Fruit fly (Drosophila melanogaster) whole organism, embryonic: Measurements from ENCODE around the gene CG43707.

Experiments used
- CG10147 ChIP-seq: fragments of 200-800 bp; sonication (Bioruptor generic); optimal IDR thresholded peaks from 2 replicates; lab custom pipeline; 2019; ENCODE audit warnings: missing biosample characterization, mild to moderate bottlenecking, missing genetic modification characterization, moderate library complexity
- CG10654 ChIP-seq: fragments of 200-800 bp; sonication (Bioruptor generic); optimal IDR thresholded peaks from 2 replicates; lab custom pipeline; 2016; ENCODE audit warnings: missing biosample characterization, missing genetic modification characterization
- CG10959 ChIP-seq: fragments of 200-800 bp; sonication (Bioruptor generic); IDR thresholded peaks from 2 replicates; pipeline ENCODE4 v1.3.6; 2022; ENCODE audit warnings: missing biosample characterization, missing genetic modification characterization
- CG12391 ChIP-seq: fragments of 200-800 bp; sonication (Bioruptor generic); optimal IDR thresholded peaks from 3 replicates; lab custom pipeline; 2018; ENCODE audit warnings: missing biosample characterization, mild to moderate bottlenecking, missing genetic modification characterization, moderate library complexity
- CG14441 ChIP-seq: fragments of 200-800 bp; sonication (Bioruptor generic); IDR thresholded peaks from 2 replicates; pipeline ENCODE4 v1.3.6; 2022; ENCODE audit warnings: missing biosample characterization, missing genetic modification characterization
- CG17568 ChIP-seq: fragments of 200-800 bp; sonication (Bioruptor generic); optimal IDR thresholded peaks from 2 replicates; lab custom pipeline; 2018; ENCODE audit warnings: missing biosample characterization, mild to moderate bottlenecking, missing genetic modification characterization, moderate library complexity
- CG17802 ChIP-seq: fragments of 200-800 bp; sonication (Bioruptor generic); optimal IDR thresholded peaks from 2 replicates; lab custom pipeline; 2018; ENCODE audit warnings: missing biosample characterization, mild to moderate bottlenecking, missing genetic modification characterization, moderate library complexity
- CG18011 ChIP-seq: fragments of 200-800 bp; sonication (Bioruptor generic); optimal IDR thresholded peaks from 2 replicates; lab custom pipeline; 2017; ENCODE audit warnings: missing biosample characterization, missing genetic modification characterization, mild to moderate bottlenecking, moderate library complexity, missing genotype
- CG18619 ChIP-seq: fragments of 200-800 bp; sonication (Bioruptor generic); optimal IDR thresholded peaks from 3 replicates; lab custom pipeline; 2017; ENCODE audit warnings: missing biosample characterization, mild to moderate bottlenecking, missing genetic modification characterization
- CG2199 ChIP-seq: fragments of 200-800 bp; sonication (Bioruptor generic); IDR thresholded peaks from 3 replicates; pipeline ENCODE4 v1.3.6; 2022; ENCODE audit warnings: missing biosample characterization, missing genetic modification characterization
- CG3407 ChIP-seq: fragments of 200-800 bp; sonication (Bioruptor generic); optimal IDR thresholded peaks from 2 replicates; lab custom pipeline; 2018; ENCODE audit warnings: missing biosample characterization, mild to moderate bottlenecking, missing genetic modification characterization
- CG3838 ChIP-seq: fragments of 200-800 bp; sonication (Bioruptor generic); optimal IDR thresholded peaks from 3 replicates; lab custom pipeline; 2016; ENCODE audit warnings: missing biosample characterization, missing genetic modification characterization
- CG42726 ChIP-seq: fragments of 200-800 bp; sonication (Bioruptor generic); IDR thresholded peaks from 2 replicates; pipeline ENCODE4 v1.3.6; 2022; ENCODE audit warnings: missing biosample characterization, missing genetic modification characterization; ENCODE audit not compliant: partially characterized antibody
- CG6254 ChIP-seq: fragments of 200-800 bp; sonication (Bioruptor generic); optimal IDR thresholded peaks from 3 replicates; lab custom pipeline; 2017; ENCODE audit warnings: mild to moderate bottlenecking, missing biosample characterization, missing genetic modification reagents, missing genetic modification characterization
- CG6272 ChIP-seq: fragments of 200-800 bp; sonication (Bioruptor generic); IDR thresholded peaks from 2 replicates; pipeline ENCODE4 v1.3.6; 2022; ENCODE audit warnings: missing biosample characterization, missing genetic modification characterization
- CG6683 ChIP-seq: fragments of 200-800 bp; sonication (Bioruptor generic); optimal IDR thresholded peaks from 2 replicates; lab custom pipeline; 2017; ENCODE audit warnings: missing biosample characterization, mild to moderate bottlenecking, missing genetic modification characterization, missing genetic modification reagents
- CG6854 ChIP-seq: fragments of 200-800 bp; sonication (Bioruptor generic); optimal IDR thresholded peaks from 3 replicates; lab custom pipeline; 2017; ENCODE audit warnings: missing biosample characterization, mild to moderate bottlenecking, missing genetic modification characterization
- CG7357 ChIP-seq: fragments of 200-800 bp; sonication (Bioruptor generic); IDR thresholded peaks from 3 replicates; pipeline ENCODE4 v1.3.6; 2022; ENCODE audit warnings: missing biosample characterization, missing genetic modification characterization
- CG9609 ChIP-seq: fragments of 200-800 bp; sonication (Bioruptor generic); optimal IDR thresholded peaks from 3 replicates; lab custom pipeline; 2016; ENCODE audit warnings: missing biosample characterization, missing genetic modification characterization
- CG9797 ChIP-seq: fragments of 200-800 bp; sonication (Bioruptor generic); optimal IDR thresholded peaks from 3 replicates; lab custom pipeline; 2018; ENCODE audit warnings: missing biosample characterization, mild to moderate bottlenecking, missing genetic modification characterization
- CG9817 ChIP-seq: fragments of 200-800 bp; sonication (Bioruptor generic); optimal IDR thresholded peaks from 2 replicates; lab custom pipeline; 2018; ENCODE audit warnings: missing biosample characterization, mild to moderate bottlenecking, missing genetic modification characterization, moderate library complexity
- Dref ChIP-seq: fragments of 200-800 bp; sonication (Bioruptor generic); IDR thresholded peaks from 2 replicates; pipeline ENCODE4 v1.3.6; 2022; ENCODE audit warnings: missing biosample characterization, missing genetic modification characterization
- GATAe ChIP-seq: fragments of 200-800 bp; sonication (Bioruptor generic); conservative IDR thresholded peaks from 2 replicates; pipeline ENCODE4 v1.3.6; 2022; ENCODE audit warnings: missing biosample characterization, missing genetic modification characterization
- HHEX ChIP-seq: fragments of 200-800 bp; sonication (Bioruptor generic); optimal IDR thresholded peaks from 3 replicates; lab custom pipeline; 2017; ENCODE audit warnings: missing biosample characterization, mild to moderate bottlenecking, missing genetic modification characterization, missing genetic modification reagents
- HLH3B ChIP-seq: fragments of 200-800 bp; sonication (Bioruptor generic); IDR thresholded peaks from 2 replicates; pipeline ENCODE4 v1.3.6; 2022; ENCODE audit warnings: missing biosample characterization, missing genetic modification characterization
- HLH4C ChIP-seq: fragments of 200-800 bp; sonication (Bioruptor generic); IDR thresholded peaks from 3 replicates; pipeline ENCODE4 v1.3.6; 2022; ENCODE audit warnings: missing biosample characterization, missing genetic modification characterization; ENCODE audit not compliant: partially characterized antibody
- Lim3 ChIP-seq: fragments of 200-800 bp; sonication (Bioruptor generic); IDR thresholded peaks from 2 replicates; pipeline ENCODE4 v1.3.6; 2022; ENCODE audit warnings: missing biosample characterization, missing genetic modification characterization
- Mrtf ChIP-seq: fragments of 200-800 bp; sonication (Bioruptor generic); IDR thresholded peaks from 3 replicates; pipeline ENCODE4 v1.3.6; 2022; ENCODE audit warnings: missing biosample characterization, missing genetic modification characterization
- NK7.1 ChIP-seq: fragments of 200-800 bp; sonication (Bioruptor generic); optimal IDR thresholded peaks from 3 replicates; lab custom pipeline; 2016; ENCODE audit warnings: missing biosample characterization, missing genetic modification characterization
- Scr ChIP-seq: fragments of 200-800 bp; sonication (Bioruptor generic); IDR thresholded peaks from 2 replicates; pipeline ENCODE4 v1.3.6; 2022; ENCODE audit warnings: missing biosample characterization, missing genetic modification characterization; ENCODE audit not compliant: partially characterized antibody
- abd-A ChIP-seq: fragments of 200-800 bp; sonication (Bioruptor generic); optimal IDR thresholded peaks from 3 replicates; lab custom pipeline; 2019; ENCODE audit warnings: missing biosample characterization, mild to moderate bottlenecking, missing genetic modification characterization, moderate library complexity
- br ChIP-seq: fragments of >200 bp; optimal IDR thresholded peaks from 2 replicates; lab custom pipeline; 2017
- btn ChIP-seq: fragments of 200-800 bp; sonication (Bioruptor generic); optimal IDR thresholded peaks from 2 replicates; lab custom pipeline; 2016; ENCODE audit warnings: missing biosample characterization, missing genetic modification characterization
- fd64A ChIP-seq: fragments of 200-800 bp; sonication (Bioruptor generic); optimal IDR thresholded peaks from 3 replicates; lab custom pipeline; 2018; ENCODE audit warnings: missing biosample characterization, mild to moderate bottlenecking, missing genetic modification characterization
- gce ChIP-seq: fragments of 200-800 bp; sonication (Bioruptor generic); IDR thresholded peaks from 3 replicates; pipeline ENCODE4 v1.3.6; 2022; ENCODE audit warnings: missing biosample characterization, missing genetic modification characterization
- gro ChIP-seq: fragments of 200-800 bp; sonication (Bioruptor generic); optimal IDR thresholded peaks from 2 replicates; lab custom pipeline; 2016; ENCODE audit warnings: missing biosample characterization, missing genetic modification characterization
- hbn ChIP-seq: fragments of 200-800 bp; sonication (Bioruptor generic); IDR thresholded peaks from 2 replicates; pipeline ENCODE4 v1.3.6; 2022; ENCODE audit warnings: missing biosample characterization, missing genetic modification characterization; ENCODE audit not compliant: partially characterized antibody
- ind ChIP-seq: fragments of 200-800 bp; sonication (Bioruptor generic); optimal IDR thresholded peaks from 3 replicates; lab custom pipeline; 2016; ENCODE audit warnings: missing biosample characterization, missing genetic modification characterization
- inv ChIP-seq: fragments of 200-800 bp; sonication (Bioruptor generic); IDR thresholded peaks from 2 replicates; pipeline ENCODE4 v1.3.6; 2022; ENCODE audit warnings: missing biosample characterization, missing genetic modification characterization; ENCODE audit not compliant: partially characterized antibody
- luna ChIP-seq: fragments of 200-800 bp; sonication (Bioruptor generic); optimal IDR thresholded peaks from 2 replicates; lab custom pipeline; 2016; ENCODE audit warnings: missing biosample characterization, missing genetic modification characterization
- maf-S ChIP-seq: fragments of 200-800 bp; sonication (Bioruptor generic); optimal IDR thresholded peaks from 2 replicates; lab custom pipeline; 2016; ENCODE audit warnings: missing biosample characterization, missing genetic modification characterization
- nau ChIP-seq: fragments of 200-800 bp; sonication (Bioruptor generic); optimal IDR thresholded peaks from 3 replicates; lab custom pipeline; 2017; ENCODE audit warnings: missing biosample characterization, mild to moderate bottlenecking, missing genetic modification characterization, missing genetic modification reagents
- pita ChIP-seq: fragments of 200-800 bp; sonication (Bioruptor generic); optimal IDR thresholded peaks from 2 replicates; lab custom pipeline; 2017; ENCODE audit warnings: missing biosample characterization, mild to moderate bottlenecking, missing genetic modification characterization
- salm ChIP-seq: fragments of 200-800 bp; sonication (Bioruptor generic); optimal IDR thresholded peaks from 2 replicates; lab custom pipeline; 2018; ENCODE audit warnings: missing biosample characterization, mild to moderate bottlenecking, missing genetic modification characterization
- sim ChIP-seq: fragments of 200-800 bp; sonication (Bioruptor generic); IDR thresholded peaks from 2 replicates; pipeline ENCODE4 v1.3.6; 2022; ENCODE audit warnings: missing biosample characterization, missing genetic modification characterization
- tio ChIP-seq: fragments of 200-800 bp; sonication (Bioruptor generic); optimal IDR thresholded peaks from 2 replicates; lab custom pipeline; 2017; ENCODE audit warnings: missing biosample characterization, missing genetic modification characterization, inconsistent platforms
- trem ChIP-seq: fragments of 200-800 bp; optimal IDR thresholded peaks from 3 replicates; lab custom pipeline; 2019; ENCODE audit warnings: missing biosample characterization, mild to moderate bottlenecking, missing genetic modification characterization, moderate library complexity
- tx ChIP-seq: fragments of 200-800 bp; sonication (Bioruptor generic); optimal IDR thresholded peaks from 2 replicates; lab custom pipeline; 2016; ENCODE audit warnings: missing biosample characterization, missing genetic modification characterization
- unc-4 ChIP-seq: fragments of 200-800 bp; sonication (Bioruptor generic); IDR thresholded peaks from 2 replicates; pipeline ENCODE4 v1.3.6; 2022; ENCODE audit warnings: missing biosample characterization, missing genetic modification characterization; ENCODE audit not compliant: partially characterized antibody
- vvl ChIP-seq: fragments of 200-800 bp; sonication (Bioruptor generic); IDR thresholded peaks from 2 replicates; pipeline ENCODE4 v1.3.6; 2022; ENCODE audit warnings: missing biosample characterization, missing genetic modification characterization

CG43707 gene

dm6 chr2L:3769718-3770461 lies 12.8 kb downstream of the CG43707 start (continued):
- no peak for TF ChIP-seq NK7.1 (GFP tag; lab: Kevin White, UChicago)
- no peak for TF ChIP-seq luna (GFP tag; lab: Kevin White, UChicago)
- TF ChIP-seq vvl (GFP tag; lab: Robert Waterston, UW), result peak; percentile 83
- no peak for TF ChIP-seq HLH4C (GFP tag; lab: Robert Waterston, UW)
- TF ChIP-seq HHEX (GFP tag; lab: Kevin White, UChicago), result peak; percentile 10
- TF ChIP-seq HLH3B, result peak; percentile 45; the same call in 1 of the 2 replicates
- no peak for TF ChIP-seq inv
- TF ChIP-seq CG7357 (GFP tag; lab: Robert Waterston, UW), result no peak
- no peak for TF ChIP-seq CG17568 (GFP tag; lab: Kevin White, UChicago)
- TF ChIP-seq CG9609 (GFP tag; lab: Kevin White, UChicago), result no peak
- no peak for TF ChIP-seq CG9817
- TF ChIP-seq CG9797, result no peak
- no peak for TF ChIP-seq CG18011 (GFP tag; lab: Kevin White, UChicago)
- no peak for TF ChIP-seq CG10147
- TF ChIP-seq CG14441, result no peak
- no peak for TF ChIP-seq br (lab: Kevin White, UChicago)
- no peak for TF ChIP-seq abd-A
- no peak for TF ChIP-seq CG6683 (GFP tag; lab: Kevin White, UChicago)
- peak; percentile 34 for TF ChIP-seq tio (GFP tag; lab: Kevin White, UChicago)
- no peak for TF ChIP-seq CG3838 (GFP tag; lab: Kevin White, UChicago)
- TF ChIP-seq pita, result no peak
- TF ChIP-seq Mrtf (GFP tag; lab: Robert Waterston, UW), result no peak
- no peak for TF ChIP-seq CG42726
- no peak for TF ChIP-seq CG6854 (GFP tag; lab: Kevin White, UChicago)
- no peak for TF ChIP-seq Lim3 (GFP tag; lab: Robert Waterston, UW)
- no peak for TF ChIP-seq unc-4 (GFP tag; lab: Robert Waterston, UW)
- TF ChIP-seq tx (GFP tag; lab: Kevin White, UChicago), result no peak
- peak; percentile 72 for TF ChIP-seq trem (tag; lab: Kevin White, UChicago)
- TF ChIP-seq gce (GFP tag; lab: Robert Waterston, UW), result no peak
- no peak for TF ChIP-seq fd64A (GFP tag; lab: Kevin White, UChicago)
- TF ChIP-seq CG18619 (GFP tag; lab: Kevin White, UChicago), result no peak
- TF ChIP-seq maf-S (GFP tag; lab: Kevin White, UChicago), result no peak
- TF ChIP-seq CG3407 (GFP tag; lab: Kevin White, UChicago), result peak; percentile 46
- no peak for TF ChIP-seq CG2199
- no peak for TF ChIP-seq GATAe (GFP tag; lab: Robert Waterston, UW)
- no peak for TF ChIP-seq CG10959 (GFP tag; lab: Robert Waterston, UW)
- peak; percentile 77 for TF ChIP-seq CG12391 (tag; lab: Kevin White, UChicago)
- TF ChIP-seq Dref (GFP tag; lab: Robert Waterston, UW), result no peak
- no peak for TF ChIP-seq CG6272 (GFP tag; lab: Robert Waterston, UW)
- peak; percentile 31 for TF ChIP-seq CG6254 (GFP tag; lab: Kevin White, UChicago)
- no peak for TF ChIP-seq sim
- TF ChIP-seq salm (tag; lab: Kevin White, UChicago), result peak; percentile 59
- no peak for TF ChIP-seq CG10654 (GFP tag; lab: Kevin White, UChicago)
- no peak for TF ChIP-seq gro (GFP tag; lab: Kevin White, UChicago)
- TF ChIP-seq nau (GFP tag; lab: Kevin White, UChicago), result no peak
- no peak for TF ChIP-seq ind
- no peak for TF ChIP-seq btn (GFP tag; lab: Kevin White, UChicago)
- TF ChIP-seq Scr (GFP tag; lab: Robert Waterston, UW), result no peak
- TF ChIP-seq hbn (GFP tag; lab: Robert Waterston, UW), result no peak
- no peak for TF ChIP-seq CG17802 (tag; lab: Kevin White, UChicago)
